Worm (Caenorhabditis elegans) whole organism, L1 larva: Measurements from ENCODE around the gene T26E4.3.

Experiments used
- ceh-63 ChIP-seq: fragments of 200-800 bp; sonication (Bioruptor generic); optimal IDR thresholded peaks from 2 replicates; lab custom pipeline; 2018; ENCODE audit warnings: mild to moderate bottlenecking, missing genetic modification characterization, missing compliant biosample characterization
- egl-27 ChIP-seq, 2 experiments: fragments of 150-350 bp in 1 of 2; sonication (generic microtip); optimal IDR thresholded peaks; 3 replicates each; lab custom pipeline; 2017 to 2018; ENCODE audit warnings: missing biosample characterization in 2 of 2, missing genetic modification characterization in 2 of 2, missing genetic modification reagents in 2 of 2
- nhr-237 ChIP-seq: fragments of 150-350 bp; optimal IDR thresholded peaks from 2 replicates; lab custom pipeline; 2014; ENCODE audit warnings: missing biosample characterization, missing genetic modification characterization
- nhr-77 ChIP-seq: fragments of 150-350 bp; optimal IDR thresholded peaks from 2 replicates; lab custom pipeline; 2014; ENCODE audit warnings: missing biosample characterization, missing genetic modification characterization
- unc-62 ChIP-seq: fragments of 150-350 bp; optimal IDR thresholded peaks from 2 replicates; lab custom pipeline; 2014; ENCODE audit warnings: missing biosample characterization, missing genetic modification reagents, missing genetic modification characterization
- ztf-4 ChIP-seq: fragments of 150-350 bp; optimal IDR thresholded peaks from 2 replicates; lab custom pipeline; 2014; ENCODE audit warnings: missing biosample characterization, missing genetic modification characterization

- no peak for TF ChIP-seq nhr-77 (tag; lab: Kevin White, UChicago)
- no peak for TF ChIP-seq unc-62 (GFP tag; lab: Kevin White, UChicago)
- no peak for TF ChIP-seq ztf-4 (tag; lab: Kevin White, UChicago)
- TF ChIP-seq ceh-63 = no peak
- TF ChIP-seq egl-27 (tag; optimal IDR thresholded peaks at IDR 0.05; lab: Kevin White, UChicago) = no peak
- TF ChIP-seq nhr-237 = no peak
Measured at ce11 chrV:15757645-15758044, 24.9 kb upstream of the T26E4.3 start.
